In the genomic region with DNA sequence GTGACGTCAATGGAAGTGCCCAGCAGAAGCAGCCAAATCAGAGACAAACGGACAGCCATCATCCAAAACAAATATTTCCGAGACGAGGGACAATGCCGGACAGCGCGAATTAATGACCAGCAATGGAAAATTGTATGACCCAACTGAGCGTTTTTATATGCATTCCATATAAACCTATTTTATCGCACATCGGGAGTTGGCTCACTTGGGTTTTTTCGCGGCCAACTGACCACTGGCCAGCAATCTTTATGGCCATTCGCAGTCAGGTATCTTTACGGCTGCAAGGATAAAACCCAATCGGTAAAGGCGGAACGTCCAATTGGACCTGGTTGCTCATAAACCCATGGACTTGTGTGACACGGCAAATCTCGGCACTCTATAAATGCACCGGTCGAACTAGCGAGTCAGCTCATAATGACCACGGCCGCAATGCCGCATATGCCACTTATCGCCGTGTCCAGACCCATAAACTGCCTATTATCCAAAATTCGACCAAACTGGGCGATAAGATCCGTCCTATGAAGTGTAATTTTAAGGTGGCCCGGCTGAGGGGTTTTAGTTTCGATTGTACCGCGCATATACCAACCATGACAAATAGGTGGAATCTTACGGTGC, we compare ENCODE assay signal across 2 fruit fly cellular contexts.
TF ChIP-seq lines count a peak whose summit lies in the region.

A gene (minus strand): TSS at position 101 of the 615 bp plus-strand sequence.
A gene (plus strand): TSS at position 565 of the 615 bp plus-strand sequence.

- no peak for TF ChIP-seq CTCF in whole organism, embryonic (GFP tag; optimal IDR thresholded peaks at IDR 0.05; lab: Kevin White, UChicago)

TF ChIP-seq in whole organism, embryonic, 481 proteins besides CTCF, POLR2A, EP300 and RAD21:
- TF ChIP-seq shn (GFP tag; optimal IDR thresholded peaks at IDR 0.05; lab: Kevin White, UChicago) (no peak), CG11723 (GFP tag; optimal IDR thresholded peaks at IDR 0.05; lab: Kevin White, UChicago) (no peak), TFAM (GFP tag; optimal IDR thresholded peaks at IDR 0.05; lab: Kevin White, UChicago) (no peak), sug (tag; optimal IDR thresholded peaks at IDR 0.05; lab: Kevin White, UChicago) (peak; percentile 52), dysf (GFP tag; IDR thresholded peaks at IDR 0.05; lab: Robert Waterston, UW) (no peak), Elba2 (GFP tag; optimal IDR thresholded peaks at IDR 0.05; lab: Kevin White, UChicago) (peak; percentile 21), Aef1 (GFP tag; IDR thresholded peaks at IDR 0.05; lab: Robert Waterston, UW) (no peak), run (tag; optimal IDR thresholded peaks at IDR 0.05; lab: Kevin White, UChicago) (no peak), gcm (GFP tag; optimal IDR thresholded peaks at IDR 0.05; lab: Kevin White, UChicago) (no peak), CG1233 (GFP tag; optimal IDR thresholded peaks at IDR 0.05; lab: Kevin White, UChicago) (no peak), MESR4 (GFP tag; optimal IDR thresholded peaks at IDR 0.05; lab: Kevin White, UChicago) (no peak), CG31441 (GFP tag; IDR thresholded peaks at IDR 0.05; lab: Robert Waterston, UW) (no peak)
TF ChIP-seq in whole organism, embryonic: peak in this region for 2.

TF ChIP-seq in whole organism, wandering third instar larva, 38 proteins besides CTCF, POLR2A, EP300 and RAD21:
- TF ChIP-seq CG32264 (GFP tag; optimal IDR thresholded peaks at IDR 0.05; lab: Kevin White, UChicago), result no peak
- peak; percentile 2 for TF ChIP-seq CrebA (GFP tag; optimal IDR thresholded peaks at IDR 0.05; lab: Kevin White, UChicago; ENCODE audit: borderline replicate concordance)
TF ChIP-seq in whole organism, wandering third instar larva: peak in this region for 1.
